Worm (Caenorhabditis elegans) whole organism, L2 larva: Measurements from ENCODE around the gene mfsd-10.

Experiments used
- C34F6.9 ChIP-seq: fragments of 150-350 bp; optimal IDR thresholded peaks from 2 replicates; lab custom pipeline; 2014; ENCODE audit warnings: missing biosample characterization, missing genetic modification characterization
- Y55F3AM.14 ChIP-seq: fragments of 200-800 bp; sonication (Bioruptor generic); optimal IDR thresholded peaks from 2 replicates; lab custom pipeline; 2018; ENCODE audit warnings: mild to moderate bottlenecking, missing genetic modification characterization, missing compliant biosample characterization
- alr-1 ChIP-seq: fragments of 150-350 bp; optimal IDR thresholded peaks from 2 replicates; lab custom pipeline; 2014; ENCODE audit warnings: missing biosample characterization, missing genetic modification characterization
- aly-2 ChIP-seq: fragments of 150-350 bp; optimal IDR thresholded peaks from 2 replicates; lab custom pipeline; 2014; ENCODE audit warnings: missing biosample characterization, missing genetic modification characterization
- ama-1 ChIP-seq: fragments of 150-350 bp; optimal IDR thresholded peaks from 2 replicates; lab custom pipeline; 2018; ENCODE audit warnings: inconsistent platforms
- blmp-1 ChIP-seq: sonication (generic microtip); optimal IDR thresholded peaks from 2 replicates; lab custom pipeline; 2017; ENCODE audit warnings: missing genetic modification characterization, mild to moderate bottlenecking, missing compliant biosample characterization, antibody characterized with exemption, moderate library complexity; ENCODE audit not compliant: insufficient read depth
- ceh-82 ChIP-seq: fragments of 150-350 bp; optimal IDR thresholded peaks from 2 replicates; lab custom pipeline; 2014; ENCODE audit warnings: missing biosample characterization, missing genetic modification characterization
- crh-2 ChIP-seq: sonication (generic microtip); optimal IDR thresholded peaks from 2 replicates; lab custom pipeline; 2017; ENCODE audit warnings: missing biosample characterization, missing genetic modification characterization
- egl-27 ChIP-seq: sonication (generic microtip); optimal IDR thresholded peaks from 3 replicates; lab custom pipeline; 2017; ENCODE audit warnings: missing biosample characterization, missing genetic modification reagents, missing genetic modification characterization
- elt-1 ChIP-seq: fragments of 150-350 bp; optimal IDR thresholded peaks from 2 replicates; lab custom pipeline; 2014; ENCODE audit warnings: missing biosample characterization, missing genetic modification characterization
- elt-3 ChIP-seq: sonication (generic microtip); optimal IDR thresholded peaks from 2 replicates; lab custom pipeline; 2017; ENCODE audit warnings: missing biosample characterization, missing genetic modification characterization
- fos-1 ChIP-seq: fragments of 150-350 bp; optimal IDR thresholded peaks from 2 replicates; lab custom pipeline; 2014; ENCODE audit warnings: missing biosample characterization, missing genetic modification characterization
- lin-11 ChIP-seq: fragments of 150-350 bp; sonication (generic microtip); optimal IDR thresholded peaks from 2 replicates; lab custom pipeline; 2014; ENCODE audit warnings: missing biosample characterization, missing genetic modification characterization, inconsistent platforms, mixed read lengths
- lin-13 ChIP-seq: fragments of 150-350 bp; optimal IDR thresholded peaks from 2 replicates; lab custom pipeline; 2014; ENCODE audit warnings: missing biosample characterization, missing genetic modification reagents, missing genetic modification characterization
- lin-39 ChIP-seq: fragments of 150-350 bp; optimal IDR thresholded peaks from 2 replicates; lab custom pipeline; 2014; ENCODE audit warnings: missing biosample characterization, missing genetic modification reagents, missing genetic modification characterization
- mab-5 ChIP-seq: fragments of 150-350 bp; optimal IDR thresholded peaks from 2 replicates; lab custom pipeline; 2014; ENCODE audit warnings: missing biosample characterization, missing genetic modification characterization
- mbf-1 ChIP-seq: sonication (generic microtip); optimal IDR thresholded peaks from 2 replicates; lab custom pipeline; 2017; ENCODE audit warnings: missing biosample characterization, missing genetic modification characterization
- mdl-1 ChIP-seq, 2 experiments: fragments of 150-350 bp in 1 of 2; sonication (generic microtip) in 1 of 2; optimal IDR thresholded peaks; 2 replicates each; lab custom pipeline; 2017; ENCODE audit warnings: missing biosample characterization in 2 of 2, missing genetic modification characterization in 2 of 2
- nhr-11 ChIP-seq: fragments of 150-350 bp; optimal IDR thresholded peaks from 2 replicates; lab custom pipeline; 2014; ENCODE audit warnings: missing biosample characterization, missing genetic modification characterization
- nhr-21 ChIP-seq: fragments of 150-350 bp; optimal IDR thresholded peaks from 2 replicates; lab custom pipeline; 2014; ENCODE audit warnings: missing biosample characterization, missing genetic modification characterization
- nhr-23 ChIP-seq: fragments of 150-350 bp; optimal IDR thresholded peaks from 2 replicates; lab custom pipeline; 2014; ENCODE audit warnings: missing biosample characterization, missing genetic modification reagents, missing genetic modification characterization
- nhr-237 ChIP-seq: fragments of 150-350 bp; optimal IDR thresholded peaks from 2 replicates; lab custom pipeline; 2014; ENCODE audit warnings: missing biosample characterization, missing genetic modification characterization
- nhr-6 ChIP-seq: fragments of 150-350 bp; optimal IDR thresholded peaks from 2 replicates; lab custom pipeline; 2014; ENCODE audit warnings: missing biosample characterization, missing genetic modification characterization
- peb-1 ChIP-seq: fragments of 150-350 bp; optimal IDR thresholded peaks from 2 replicates; lab custom pipeline; 2014; ENCODE audit warnings: missing biosample characterization, missing genetic modification characterization
- sem-4 ChIP-seq: fragments of 150-350 bp; optimal IDR thresholded peaks from 2 replicates; lab custom pipeline; 2014; ENCODE audit warnings: missing biosample characterization, missing genetic modification reagents, missing genetic modification characterization
- skn-1 ChIP-seq: sonication (generic microtip); optimal IDR thresholded peaks from 2 replicates; lab custom pipeline; 2017; ENCODE audit warnings: missing biosample characterization, missing genetic modification characterization
- sma-3 ChIP-seq: sonication (generic microtip); optimal IDR thresholded peaks from 2 replicates; lab custom pipeline; 2016; ENCODE audit warnings: missing genetic modification reagents, missing genetic modification characterization, missing compliant biosample characterization
- sma-9 ChIP-seq, 2 experiments: fragments of 150-350 bp in 1 of 2; sonication (generic microtip) in 1 of 2; optimal IDR thresholded peaks; 2 replicates each; lab custom pipeline; 2014 to 2016; ENCODE audit warnings: missing genetic modification characterization in 2 of 2, mild to moderate bottlenecking in 1 of 2, missing biosample characterization in 1 of 2, missing compliant biosample characterization in 1 of 2, missing genetic modification reagents in 1 of 2, moderate library complexity in 1 of 2
- unc-55 ChIP-seq: fragments of 150-350 bp; sonication (generic microtip); optimal IDR thresholded peaks from 3 replicates; lab custom pipeline; 2014; ENCODE audit warnings: missing biosample characterization, missing genetic modification reagents, missing genetic modification characterization
- unc-62 ChIP-seq: fragments of 150-350 bp; optimal IDR thresholded peaks from 2 replicates; lab custom pipeline; 2014; ENCODE audit warnings: missing biosample characterization, missing genetic modification reagents, missing genetic modification characterization
- zag-1 ChIP-seq: fragments of 150-350 bp; optimal IDR thresholded peaks from 2 replicates; lab custom pipeline; 2014; ENCODE audit warnings: missing biosample characterization, missing genetic modification characterization
- ztf-1 ChIP-seq: fragments of 200-800 bp; sonication (Bioruptor generic); conservative IDR thresholded peaks from 2 replicates; pipeline ENCODE4 v1.3.6; 2022; ENCODE audit warnings: missing genetic modification characterization, missing compliant biosample characterization
- ztf-11 ChIP-seq: sonication (generic microtip); optimal IDR thresholded peaks from 2 replicates; lab custom pipeline; 2017; ENCODE audit warnings: missing biosample characterization, missing genetic modification characterization
- ztf-4 ChIP-seq: fragments of 150-350 bp; optimal IDR thresholded peaks from 2 replicates; lab custom pipeline; 2014; ENCODE audit warnings: missing biosample characterization, missing genetic modification characterization

Gene mfsd-10

DNA sequence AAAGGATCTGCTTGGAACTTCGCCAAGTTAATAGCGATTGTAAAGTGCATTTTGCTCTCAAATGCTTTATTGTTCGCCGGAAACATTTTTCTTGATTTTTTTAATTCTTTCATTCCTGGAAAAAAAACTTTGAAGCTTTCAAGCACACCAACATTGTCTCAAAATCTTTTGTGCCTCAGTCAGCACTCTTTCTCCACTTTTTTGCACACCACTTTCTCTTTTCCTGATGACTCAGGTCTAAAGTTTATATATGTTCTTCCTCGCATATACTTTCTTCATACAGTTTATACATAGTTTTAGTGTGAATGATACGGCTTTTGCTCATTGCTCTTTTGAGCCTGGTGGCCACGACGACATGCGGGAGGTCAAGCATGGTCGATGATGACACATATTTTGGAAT, 34.7 kb downstream of the mfsd-10 start, which contains the start of gene C53C11.5:
C53C11.5 (plus strand) TSS at position 301 of the 400 bp plus-strand sequence.
- TF ChIP-seq sma-3 (GFP tag; lab: Kevin White, UChicago) (no peak), zag-1 (tag; lab: Kevin White, UChicago) (no peak), Y55F3AM.14 (GFP tag; lab: Kevin White, UChicago) (no peak), nhr-21 (tag; lab: Kevin White, UChicago) (no peak), egl-27 (tag; lab: Kevin White, UChicago) (no peak), ztf-4 (no peak), mbf-1 (no peak), mdl-1 (tag; optimal IDR thresholded peaks at IDR 0.05; lab: Kevin White, UChicago) (no peak), elt-3 (tag; lab: Kevin White, UChicago) (no peak), elt-1 (tag; lab: Kevin White, UChicago) (no peak), nhr-237 (tag; lab: Kevin White, UChicago) (no peak), lin-39 (tag; lab: Kevin White, UChicago) (no peak)

DNA sequence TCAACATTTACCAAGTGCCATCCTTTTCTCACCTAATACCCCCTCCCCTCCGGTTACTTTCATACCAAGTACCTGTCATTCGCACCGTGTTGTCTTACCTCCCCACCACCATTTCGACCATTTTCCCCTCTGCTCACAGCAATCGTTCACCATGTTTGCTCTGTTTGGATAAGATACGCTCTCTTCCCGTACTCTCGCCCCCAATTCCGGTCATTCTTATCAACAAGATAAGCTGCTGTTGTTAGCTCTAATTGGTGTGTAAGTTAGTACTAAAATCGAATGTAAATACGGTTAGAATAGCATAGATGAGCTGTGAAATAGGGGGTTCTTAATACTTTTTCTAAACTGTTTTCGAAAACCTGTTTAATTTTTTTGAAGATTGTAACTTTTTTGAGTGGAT, 37.9 kb downstream of the mfsd-10 start:
- no peak for TF ChIP-seq Y55F3AM.14 (GFP tag; lab: Kevin White, UChicago)
- no peak for TF ChIP-seq nhr-21 (tag; lab: Kevin White, UChicago)
- no peak for TF ChIP-seq nhr-23 (tag; lab: Kevin White, UChicago)
- no peak for TF ChIP-seq lin-13 (GFP tag; lab: Kevin White, UChicago)
- no peak for TF ChIP-seq skn-1 (tag; lab: Kevin White, UChicago)
- no peak for TF ChIP-seq ceh-82 (tag; lab: Kevin White, UChicago)
- TF ChIP-seq mab-5 (tag; lab: Kevin White, UChicago): no peak
- TF ChIP-seq alr-1: no peak
- no peak for TF ChIP-seq lin-11 (tag; lab: Kevin White, UChicago)
- no peak for TF ChIP-seq sem-4 (tag; lab: Kevin White, UChicago)
- no peak for TF ChIP-seq ztf-4
- TF ChIP-seq sma-9 (GFP tag; optimal IDR thresholded peaks at IDR 0.05; lab: Kevin White, UChicago): no peak
- TF ChIP-seq sma-9 (tag; optimal IDR thresholded peaks at IDR 0.05; lab: Kevin White, UChicago): no peak
- TF ChIP-seq aly-2 (tag; lab: Kevin White, UChicago): no peak
- TF ChIP-seq elt-3 (tag; lab: Kevin White, UChicago): no peak
- TF ChIP-seq nhr-6 (tag; lab: Kevin White, UChicago): no peak
- TF ChIP-seq ztf-11: no peak
- TF ChIP-seq unc-62: no peak
- TF ChIP-seq C34F6.9 (tag; lab: Kevin White, UChicago): no peak
- TF ChIP-seq unc-55 (GFP tag; lab: Kevin White, UChicago): no peak
- TF ChIP-seq ama-1 (lab: Kevin White, UChicago): no peak
- TF ChIP-seq, all 48 proteins: peak for 0

DNA sequence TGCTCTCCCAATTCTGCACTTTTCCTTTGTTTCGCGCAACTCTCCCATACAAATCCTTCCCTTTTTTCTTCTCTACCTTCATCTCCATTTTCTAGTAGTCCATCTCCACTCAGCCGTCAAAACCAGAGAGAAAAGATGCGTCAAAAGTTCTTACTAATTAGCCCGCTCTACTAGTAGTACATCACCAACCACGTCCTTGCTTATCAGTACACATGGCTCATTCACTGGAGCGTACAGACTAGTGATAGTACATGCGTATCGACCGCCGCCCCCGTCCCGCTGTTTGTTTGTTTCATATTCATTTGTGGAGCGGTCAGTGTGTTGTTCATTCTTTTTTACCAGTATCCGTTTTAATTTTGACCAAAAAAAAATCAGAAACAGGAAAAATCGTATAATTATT, 39.4 kb downstream of the mfsd-10 start:
- TF ChIP-seq elt-1 (tag; lab: Kevin White, UChicago) (no peak), blmp-1 (tag; lab: Kevin White, UChicago) (no peak), zag-1 (tag; lab: Kevin White, UChicago) (no peak), fos-1 (tag; lab: Kevin White, UChicago) (peak; percentile 82), ama-1 (lab: Kevin White, UChicago) (no peak), ceh-82 (tag; lab: Kevin White, UChicago) (no peak), ztf-1 (GFP tag; lab: Robert Waterston, UW) (no peak), nhr-11 (no peak), nhr-237 (tag; lab: Kevin White, UChicago) (no peak)
- TF ChIP-seq, all 48 proteins: peak for 1

DNA sequence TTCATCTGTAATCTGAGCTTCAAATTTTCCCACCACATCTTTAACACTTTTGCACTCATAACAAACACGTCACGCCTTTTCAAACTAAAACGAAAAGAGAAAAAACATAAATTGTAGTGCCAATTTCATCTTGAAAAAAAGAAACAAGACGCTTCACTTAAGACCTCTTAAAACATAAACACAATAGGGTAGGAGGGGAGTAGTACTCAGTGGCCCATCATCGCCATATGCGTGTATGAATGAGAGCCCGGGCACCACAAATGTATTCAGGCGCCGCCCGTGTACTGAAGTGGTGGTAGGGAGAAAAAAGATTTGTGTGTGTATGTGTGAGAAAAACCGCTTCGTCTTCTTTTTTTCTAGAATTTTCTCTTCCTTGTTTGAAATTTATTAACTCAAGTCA, 41.2 kb downstream of the mfsd-10 start:
- no peak for TF ChIP-seq peb-1 (tag; lab: Kevin White, UChicago)
- TF ChIP-seq Y55F3AM.14 (GFP tag; lab: Kevin White, UChicago): no peak
- no peak for TF ChIP-seq crh-2 (tag; lab: Kevin White, UChicago)

DNA sequence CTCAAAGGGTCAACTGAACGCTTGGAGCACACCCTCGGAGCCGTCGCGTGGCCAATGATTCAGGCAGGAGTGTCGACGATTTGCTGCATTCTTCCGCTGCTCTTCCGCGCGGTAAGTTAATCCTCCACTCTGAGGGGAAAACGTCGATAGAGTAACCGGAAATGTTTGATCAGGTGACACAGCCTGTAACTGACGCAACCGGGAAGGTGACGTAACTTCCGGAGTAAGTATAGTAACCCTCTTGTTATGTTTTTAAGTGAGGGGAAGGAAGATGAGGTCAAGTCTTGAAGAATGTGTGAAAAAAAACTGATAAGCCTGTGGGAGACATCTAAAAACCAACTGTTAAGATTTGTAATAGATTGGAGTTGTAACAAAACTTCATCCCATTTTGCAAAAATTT, 43.5 kb downstream of the mfsd-10 start:
- TF ChIP-seq fos-1 (tag; lab: Kevin White, UChicago) (no peak), ceh-82 (tag; lab: Kevin White, UChicago) (no peak), mab-5 (tag; lab: Kevin White, UChicago) (no peak)
